Fruit fly (Drosophila melanogaster) whole organism, embryonic: Measurements from ENCODE around the gene Crz.

Source experiments
- Ada2b ChIP-seq: fragments of 200-800 bp; sonication (Bioruptor generic); IDR thresholded peaks from 2 replicates; pipeline ENCODE4 v1.3.6; 2022; ENCODE audit warnings: missing biosample characterization, missing genetic modification characterization
- B-H1 ChIP-seq: fragments of 200-800 bp; sonication (Bioruptor generic); IDR thresholded peaks from 3 replicates; pipeline ENCODE4 v1.3.6; 2022; ENCODE audit warnings: missing biosample characterization, missing genetic modification characterization
- CG10209 ChIP-seq: fragments of 200-800 bp; sonication (Bioruptor generic); optimal IDR thresholded peaks from 3 replicates; lab custom pipeline; 2017; ENCODE audit warnings: missing biosample characterization, mild to moderate bottlenecking, missing genetic modification characterization, missing genetic modification reagents
- CG10366 ChIP-seq: fragments of 200-800 bp; sonication (Bioruptor generic); IDR thresholded peaks from 2 replicates; pipeline ENCODE4 v1.3.6; 2022; ENCODE audit warnings: missing biosample characterization, missing genetic modification characterization
- CG13624 ChIP-seq: fragments of 200-800 bp; sonication (Bioruptor generic); optimal IDR thresholded peaks from 2 replicates; lab custom pipeline; 2016; ENCODE audit warnings: missing biosample characterization, missing genetic modification characterization
- CG14014 ChIP-seq: fragments of 200-800 bp; sonication (Bioruptor generic); IDR thresholded peaks from 2 replicates; pipeline ENCODE4 v1.3.6; 2022; ENCODE audit warnings: missing biosample characterization, missing genetic modification characterization
- CG1603 ChIP-seq: fragments of 200-800 bp; sonication (Bioruptor generic); optimal IDR thresholded peaks from 2 replicates; lab custom pipeline; 2019; ENCODE audit warnings: missing biosample characterization, mild to moderate bottlenecking, missing genetic modification characterization, moderate library complexity
- CG1647 ChIP-seq: fragments of 200-800 bp; sonication (Bioruptor generic); optimal IDR thresholded peaks from 3 replicates; lab custom pipeline; 2016; ENCODE audit warnings: missing biosample characterization, missing genetic modification characterization
- CG17328 ChIP-seq: fragments of 200-800 bp; sonication (Bioruptor generic); IDR thresholded peaks from 2 replicates; pipeline ENCODE4 v1.3.6; 2022; ENCODE audit warnings: missing biosample characterization, missing genetic modification characterization
- CG17359 ChIP-seq: fragments of 200-800 bp; sonication (Bioruptor generic); optimal IDR thresholded peaks from 3 replicates; lab custom pipeline; 2018; ENCODE audit warnings: missing biosample characterization, mild to moderate bottlenecking, missing genetic modification characterization, moderate library complexity
- CG17361 ChIP-seq: fragments of 200-800 bp; sonication (Bioruptor generic); IDR thresholded peaks from 3 replicates; pipeline ENCODE4 v1.3.6; 2022; ENCODE audit warnings: missing biosample characterization, missing genetic modification characterization
- CG2120 ChIP-seq: fragments of 200-800 bp; sonication (Bioruptor generic); optimal IDR thresholded peaks from 3 replicates; lab custom pipeline; 2016; ENCODE audit warnings: missing biosample characterization, missing genetic modification characterization
- CG2129 ChIP-seq: fragments of 200-800 bp; sonication (Bioruptor generic); IDR thresholded peaks from 2 replicates; pipeline ENCODE4 v1.3.6; 2022; ENCODE audit warnings: missing biosample characterization, missing genetic modification characterization; ENCODE audit not compliant: partially characterized antibody
- CG31441 ChIP-seq: fragments of 200-800 bp; sonication (Bioruptor generic); IDR thresholded peaks from 2 replicates; pipeline ENCODE4 v1.3.6; 2022; ENCODE audit warnings: missing biosample characterization, missing genetic modification characterization
- CG32532 ChIP-seq: fragments of 200-800 bp; sonication (Bioruptor generic); IDR thresholded peaks from 2 replicates; pipeline ENCODE4 v1.3.6; 2022; ENCODE audit warnings: missing biosample characterization, missing genetic modification characterization
- CG3281 ChIP-seq: fragments of 200-800 bp; sonication (Bioruptor generic); optimal IDR thresholded peaks from 3 replicates; lab custom pipeline; 2017; ENCODE audit warnings: missing biosample characterization, mild to moderate bottlenecking, missing genetic modification characterization
- CG4730 ChIP-seq: fragments of 200-800 bp; sonication (Bioruptor generic); IDR thresholded peaks from 2 replicates; pipeline ENCODE4 v1.3.6; 2022; ENCODE audit warnings: missing biosample characterization, missing genetic modification characterization
- CG4820 ChIP-seq: fragments of 200-800 bp; sonication (Bioruptor generic); optimal IDR thresholded peaks from 3 replicates; lab custom pipeline; 2016; ENCODE audit warnings: missing biosample characterization, missing genetic modification characterization
- CG6813 ChIP-seq: fragments of 200-800 bp; sonication (Bioruptor generic); optimal IDR thresholded peaks from 2 replicates; lab custom pipeline; 2017; ENCODE audit warnings: missing biosample characterization, missing genetic modification characterization, mild to moderate bottlenecking, moderate library complexity, missing genetic modification reagents
- CG8924 ChIP-seq: fragments of 200-800 bp; optimal IDR thresholded peaks from 3 replicates; lab custom pipeline; 2019; ENCODE audit warnings: missing biosample characterization, mild to moderate bottlenecking, missing genetic modification characterization, moderate library complexity
- CG9817 ChIP-seq: fragments of 200-800 bp; sonication (Bioruptor generic); optimal IDR thresholded peaks from 2 replicates; lab custom pipeline; 2018; ENCODE audit warnings: missing biosample characterization, mild to moderate bottlenecking, missing genetic modification characterization, moderate library complexity
- Chrac-16 ChIP-seq: fragments of 200-800 bp; sonication (Bioruptor generic); optimal IDR thresholded peaks from 3 replicates; lab custom pipeline; 2016; ENCODE audit warnings: missing biosample characterization, missing genetic modification characterization
- CoRest ChIP-seq: fragments of 200-800 bp; sonication (Bioruptor generic); optimal IDR thresholded peaks from 3 replicates; lab custom pipeline; 2018; ENCODE audit warnings: missing biosample characterization, mild to moderate bottlenecking, missing genetic modification characterization, moderate library complexity
- Dbx ChIP-seq: fragments of 200-800 bp; sonication (Bioruptor generic); IDR thresholded peaks from 3 replicates; pipeline ENCODE4 v1.3.6; 2022; ENCODE audit warnings: missing biosample characterization, missing genetic modification characterization
- MTF-1 ChIP-seq: fragments of 200-800 bp; sonication (Bioruptor generic); optimal IDR thresholded peaks from 2 replicates; lab custom pipeline; 2018; ENCODE audit warnings: missing biosample characterization, mild to moderate bottlenecking, missing genetic modification characterization, borderline replicate concordance
- Med ChIP-seq: fragments of 200-800 bp; sonication (Bioruptor generic); peaks from one replicate; lab custom pipeline; 2016; ENCODE audit warnings: missing biosample characterization, missing genetic modification characterization, mild to moderate bottlenecking, inconsistent platforms, moderate library complexity
- Meics ChIP-seq: fragments of 200-800 bp; sonication (Bioruptor generic); optimal IDR thresholded peaks from 2 replicates; lab custom pipeline; 2017; ENCODE audit warnings: missing biosample characterization, mild to moderate bottlenecking, missing genetic modification characterization
- NK7.1 ChIP-seq: fragments of 200-800 bp; sonication (Bioruptor generic); optimal IDR thresholded peaks from 3 replicates; lab custom pipeline; 2016; ENCODE audit warnings: missing biosample characterization, missing genetic modification characterization
- ci ChIP-seq: fragments of 200-800 bp; sonication (Bioruptor generic); IDR thresholded peaks from 3 replicates; pipeline ENCODE4 v1.3.6; 2022; ENCODE audit warnings: missing biosample characterization, missing genetic modification characterization
- dmrt11E ChIP-seq: fragments of 200-800 bp; sonication (Bioruptor generic); optimal IDR thresholded peaks from 3 replicates; lab custom pipeline; 2018; ENCODE audit warnings: missing biosample characterization, mild to moderate bottlenecking, missing genetic modification characterization, moderate library complexity
- dmrt99B ChIP-seq: fragments of 200-800 bp; sonication (Bioruptor generic); optimal IDR thresholded peaks from 2 replicates; lab custom pipeline; 2018; ENCODE audit warnings: missing biosample characterization, mild to moderate bottlenecking, missing genetic modification characterization, moderate library complexity
- dysf ChIP-seq: fragments of 200-800 bp; sonication (Bioruptor generic); IDR thresholded peaks from 3 replicates; pipeline ENCODE4 v1.3.6; 2022; ENCODE audit warnings: missing biosample characterization, missing genetic modification characterization
- ham ChIP-seq: fragments of 200-800 bp; sonication (Bioruptor generic); IDR thresholded peaks from 2 replicates; pipeline ENCODE4 v1.3.6; 2022; ENCODE audit warnings: missing biosample characterization, missing genetic modification characterization
- insv ChIP-seq, 2 experiments: fragments of 200-800 bp; sonication (Bioruptor generic); optimal IDR thresholded peaks; 3 replicates each; lab custom pipeline; 2016 to 2018; ENCODE audit warnings: missing biosample characterization in 2 of 2, missing genetic modification characterization in 2 of 2
- inv ChIP-seq: fragments of 200-800 bp; sonication (Bioruptor generic); IDR thresholded peaks from 2 replicates; pipeline ENCODE4 v1.3.6; 2022; ENCODE audit warnings: missing biosample characterization, missing genetic modification characterization; ENCODE audit not compliant: partially characterized antibody
- kni ChIP-seq: fragments of 200-800 bp; sonication (Bioruptor generic); optimal IDR thresholded peaks from 3 replicates; lab custom pipeline; 2017; ENCODE audit warnings: mild to moderate bottlenecking, missing biosample characterization, missing genetic modification reagents, missing genetic modification characterization
- maf-S ChIP-seq: fragments of 200-800 bp; sonication (Bioruptor generic); optimal IDR thresholded peaks from 2 replicates; lab custom pipeline; 2016; ENCODE audit warnings: missing biosample characterization, missing genetic modification characterization
- onecut ChIP-seq: fragments of 200-800 bp; sonication (Bioruptor generic); IDR thresholded peaks from 2 replicates; pipeline ENCODE4 v1.3.6; 2022; ENCODE audit warnings: missing biosample characterization, missing genetic modification characterization
- pan ChIP-seq, 4 experiments: fragments of >200 bp in 3 of 4; fragments of 200-800 bp in 1 of 4; sonication (Bioruptor generic) in 1 of 4; optimal IDR thresholded peaks in 3 of 4; IDR thresholded peaks in 1 of 4; 2 replicates each; pipeline versions ENCODE4 v1.3.6 to Lab custom; 2017 to 2022; ENCODE audit warnings: missing biosample characterization in 2 of 4, missing genetic modification characterization in 2 of 4, mixed read lengths in 1 of 4
- pnt ChIP-seq: fragments of 200-800 bp; sonication (Bioruptor generic); optimal IDR thresholded peaks from 3 replicates; lab custom pipeline; 2016; ENCODE audit warnings: missing biosample characterization, missing genetic modification characterization
- sens-2 ChIP-seq: fragments of 200-800 bp; sonication (Bioruptor generic); IDR thresholded peaks from 2 replicates; pipeline ENCODE4 v1.3.6; 2022; ENCODE audit warnings: missing biosample characterization, missing genetic modification characterization
- so ChIP-seq: fragments of 200-800 bp; sonication (Bioruptor generic); IDR thresholded peaks from 3 replicates; pipeline ENCODE4 v1.3.6; 2022; ENCODE audit warnings: missing biosample characterization, missing genetic modification characterization
- sr ChIP-seq: fragments of 200-800 bp; sonication (Bioruptor generic); IDR thresholded peaks from 3 replicates; pipeline ENCODE4 v1.3.6; 2022; ENCODE audit warnings: missing biosample characterization, missing genetic modification characterization
- wor ChIP-seq: fragments of 200-800 bp; sonication (Bioruptor generic); IDR thresholded peaks from 2 replicates; pipeline ENCODE4 v1.3.6; 2022; ENCODE audit warnings: missing biosample characterization, missing genetic modification characterization

The Crz gene

DNA sequence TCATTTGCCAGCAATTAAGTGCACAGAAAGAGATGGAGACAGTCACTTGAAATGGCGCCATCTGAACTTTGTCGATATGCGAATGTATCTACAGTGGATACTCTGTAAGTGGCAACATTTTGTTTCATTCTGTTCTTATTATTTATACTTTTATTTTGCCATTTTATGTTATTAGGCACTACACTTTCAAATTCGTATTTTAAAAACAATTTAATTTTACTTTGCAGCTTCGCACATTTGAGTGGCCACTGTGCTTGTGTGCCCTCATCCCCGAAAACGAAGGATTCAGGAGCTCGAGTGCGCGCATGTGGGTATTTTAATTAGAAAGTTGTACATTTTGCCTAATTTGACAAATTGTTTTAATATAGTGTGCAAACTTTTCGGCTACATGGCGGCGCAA lies 42.8 kb downstream of the Crz start (continued):
- TF ChIP-seq wor, result peak; percentile 19; the same call in 1 of the 2 replicates
- peak; percentile 45 for TF ChIP-seq Chrac-16 (GFP tag; lab: Kevin White, UChicago)
- TF ChIP-seq pan (optimal IDR thresholded peaks at IDR 0.05; lab: Kevin White, UChicago), result no peak
- peak in 1 of 2 experiments; percentile 67 for TF ChIP-seq pan (GFP tag; optimal IDR thresholded peaks at IDR 0.05 in 1 of 2, IDR thresholded peaks at IDR 0.05 in 1 of 2)
- TF ChIP-seq CG2129 (GFP tag; lab: Robert Waterston, UW), result no peak
- TF ChIP-seq CG8924, result peak; percentile 35
- peak; percentile 23 for TF ChIP-seq CG4820 (GFP tag; lab: Kevin White, UChicago)
- TF ChIP-seq pnt (GFP tag; lab: Kevin White, UChicago), result peak; percentile 42
- peak; percentile 16 for TF ChIP-seq NK7.1 (GFP tag; lab: Kevin White, UChicago)
- no peak for TF ChIP-seq inv (GFP tag; lab: Robert Waterston, UW)
- TF ChIP-seq CG17328 (GFP tag; lab: Robert Waterston, UW), result peak; percentile 57
- TF ChIP-seq sr (GFP tag; lab: Robert Waterston, UW), result no peak
- TF ChIP-seq CG17361 (GFP tag; lab: Robert Waterston, UW), result 0 out of 3 replicates have a peak, but pooled peaks have one; percentile 19
- peak; percentile 43; the same call in 2 of the 3 replicates for TF ChIP-seq so
- peak; percentile 28; the same call in 1 of the 2 replicates for TF ChIP-seq CG4730 (GFP tag; lab: Robert Waterston, UW)
- peak; percentile 30; the same call in 1 of the 2 replicates for TF ChIP-seq CG10366 (GFP tag; lab: Robert Waterston, UW)
- peak; percentile 45; the same call in 1 of the 3 replicates for TF ChIP-seq B-H1 (GFP tag; lab: Robert Waterston, UW)
- TF ChIP-seq Dbx (GFP tag; lab: Robert Waterston, UW), result peak; percentile 65; the same call in 2 of the 3 replicates
- TF ChIP-seq CG1603, result peak; percentile 58
- no peak for TF ChIP-seq maf-S
- peak; percentile 1 for TF ChIP-seq CG6813
- no peak for TF ChIP-seq insv (GFP tag; optimal IDR thresholded peaks at IDR 0.05; lab: Kevin White, UChicago)
- TF ChIP-seq dmrt11E, result peak; percentile 49
- TF ChIP-seq CG13624, result peak; percentile 8
- TF ChIP-seq CG31441, result peak; percentile 40; the same call in 1 of the 2 replicates
- no peak for TF ChIP-seq ham (GFP tag; lab: Robert Waterston, UW)
- peak; percentile 35; the same call in 1 of the 2 replicates for TF ChIP-seq CG14014 (GFP tag; lab: Robert Waterston, UW)
- peak; percentile 45 for TF ChIP-seq Meics
- peak; percentile 83 for TF ChIP-seq Med (GFP tag; lab: Kevin White, UChicago)
- TF ChIP-seq CG10209 (GFP tag; lab: Kevin White, UChicago), result peak; percentile 4
- TF ChIP-seq sens-2, result 0 out of 2 replicates have a peak, but pooled peaks have one; percentile 36
- TF ChIP-seq CG9817, result peak; percentile 36
- TF ChIP-seq CG32532 (GFP tag; lab: Robert Waterston, UW), result 0 out of 2 replicates have a peak, but pooled peaks have one; percentile 15
- peak; percentile 54 for TF ChIP-seq dmrt99B (tag; lab: Kevin White, UChicago)
- peak; percentile 47 for TF ChIP-seq CG2120 (GFP tag; lab: Kevin White, UChicago)
- peak; percentile 27; the same call in 1 of the 2 replicates for TF ChIP-seq onecut (GFP tag; lab: Robert Waterston, UW)
- peak; percentile 61; the same call in 1 of the 3 replicates for TF ChIP-seq ci
- no peak for TF ChIP-seq CG1647 (GFP tag; lab: Kevin White, UChicago)
- no peak for TF ChIP-seq dysf (GFP tag; lab: Robert Waterston, UW)
- TF ChIP-seq kni (GFP tag; lab: Kevin White, UChicago), result no peak
- TF ChIP-seq MTF-1, result no peak
- TF ChIP-seq CG17359 (tag; lab: Kevin White, UChicago), result peak; percentile 51
- TF ChIP-seq Ada2b (GFP tag; lab: Robert Waterston, UW), result 0 out of 2 replicates have a peak, but pooled peaks have one; percentile 47
- peak; percentile 40 for TF ChIP-seq CG3281 (GFP tag; lab: Kevin White, UChicago)
- TF ChIP-seq CoRest (tag; lab: Kevin White, UChicago), result peak; percentile 30
